Worm (Caenorhabditis elegans) whole organism, L2 larva: ENCODE results near the gene ZK355.2.
A peak's percentile ranks its signal among the peaks of the same experiment; 100 is the strongest.

Source experiments
- C34F6.9 ChIP-seq: fragments of 150-350 bp; optimal IDR thresholded peaks from 2 replicates; lab custom pipeline; 2014; ENCODE audit warnings: missing biosample characterization, missing genetic modification characterization
- F13H6.1 ChIP-seq: sonication (generic microtip); optimal IDR thresholded peaks from 2 replicates; lab custom pipeline; 2016; ENCODE audit warnings: missing genetic modification characterization, missing compliant biosample characterization
- R02D3.7 ChIP-seq: fragments of 150-350 bp; optimal IDR thresholded peaks from 2 replicates; lab custom pipeline; 2014; ENCODE audit warnings: missing biosample characterization, missing genetic modification characterization
- Y55F3AM.14 ChIP-seq: fragments of 200-800 bp; sonication (Bioruptor generic); optimal IDR thresholded peaks from 2 replicates; lab custom pipeline; 2018; ENCODE audit warnings: mild to moderate bottlenecking, missing genetic modification characterization, missing compliant biosample characterization
- ZK546.5 ChIP-seq: sonication (generic microtip); optimal IDR thresholded peaks from 2 replicates; lab custom pipeline; 2017; ENCODE audit warnings: missing biosample characterization, missing genetic modification characterization
- ama-1 ChIP-seq: fragments of 150-350 bp; optimal IDR thresholded peaks from 2 replicates; lab custom pipeline; 2018; ENCODE audit warnings: inconsistent platforms
- blmp-1 ChIP-seq: sonication (generic microtip); optimal IDR thresholded peaks from 2 replicates; lab custom pipeline; 2017; ENCODE audit warnings: missing genetic modification characterization, mild to moderate bottlenecking, missing compliant biosample characterization, antibody characterized with exemption, moderate library complexity; ENCODE audit not compliant: insufficient read depth
- ceh-82 ChIP-seq: fragments of 150-350 bp; optimal IDR thresholded peaks from 2 replicates; lab custom pipeline; 2014; ENCODE audit warnings: missing biosample characterization, missing genetic modification characterization
- crh-2 ChIP-seq: sonication (generic microtip); optimal IDR thresholded peaks from 2 replicates; lab custom pipeline; 2017; ENCODE audit warnings: missing biosample characterization, missing genetic modification characterization
- egl-27 ChIP-seq: sonication (generic microtip); optimal IDR thresholded peaks from 3 replicates; lab custom pipeline; 2017; ENCODE audit warnings: missing biosample characterization, missing genetic modification reagents, missing genetic modification characterization
- elt-1 ChIP-seq: fragments of 150-350 bp; optimal IDR thresholded peaks from 2 replicates; lab custom pipeline; 2014; ENCODE audit warnings: missing biosample characterization, missing genetic modification characterization
- gmeb-1 ChIP-seq: fragments of 150-350 bp; optimal IDR thresholded peaks from 2 replicates; lab custom pipeline; 2014; ENCODE audit warnings: missing biosample characterization, missing genetic modification characterization
- lin-11 ChIP-seq: fragments of 150-350 bp; sonication (generic microtip); optimal IDR thresholded peaks from 2 replicates; lab custom pipeline; 2014; ENCODE audit warnings: missing biosample characterization, missing genetic modification characterization, inconsistent platforms, mixed read lengths
- lin-13 ChIP-seq: fragments of 150-350 bp; optimal IDR thresholded peaks from 2 replicates; lab custom pipeline; 2014; ENCODE audit warnings: missing biosample characterization, missing genetic modification reagents, missing genetic modification characterization
- lin-39 ChIP-seq: fragments of 150-350 bp; optimal IDR thresholded peaks from 2 replicates; lab custom pipeline; 2014; ENCODE audit warnings: missing biosample characterization, missing genetic modification reagents, missing genetic modification characterization
- lsy-2 ChIP-seq, 2 experiments: fragments of 150-350 bp in 1 of 2; sonication (generic microtip) in 1 of 2; optimal IDR thresholded peaks; 2 replicates each; lab custom pipeline; 2014 to 2017; ENCODE audit warnings: missing biosample characterization in 2 of 2, missing genetic modification characterization in 2 of 2
- mab-5 ChIP-seq: fragments of 150-350 bp; optimal IDR thresholded peaks from 2 replicates; lab custom pipeline; 2014; ENCODE audit warnings: missing biosample characterization, missing genetic modification characterization
- mbf-1 ChIP-seq: sonication (generic microtip); optimal IDR thresholded peaks from 2 replicates; lab custom pipeline; 2017; ENCODE audit warnings: missing biosample characterization, missing genetic modification characterization
- mdl-1 ChIP-seq, 2 experiments: fragments of 150-350 bp in 1 of 2; sonication (generic microtip) in 1 of 2; optimal IDR thresholded peaks; 2 replicates each; lab custom pipeline; 2017; ENCODE audit warnings: missing biosample characterization in 2 of 2, missing genetic modification characterization in 2 of 2
- nhr-11 ChIP-seq: fragments of 150-350 bp; optimal IDR thresholded peaks from 2 replicates; lab custom pipeline; 2014; ENCODE audit warnings: missing biosample characterization, missing genetic modification characterization
- nhr-12 ChIP-seq: fragments of 150-350 bp; optimal IDR thresholded peaks from 2 replicates; lab custom pipeline; 2014; ENCODE audit warnings: missing biosample characterization, missing genetic modification characterization
- nhr-21 ChIP-seq: fragments of 150-350 bp; optimal IDR thresholded peaks from 2 replicates; lab custom pipeline; 2014; ENCODE audit warnings: missing biosample characterization, missing genetic modification characterization
- nhr-23 ChIP-seq: fragments of 150-350 bp; optimal IDR thresholded peaks from 2 replicates; lab custom pipeline; 2014; ENCODE audit warnings: missing biosample characterization, missing genetic modification reagents, missing genetic modification characterization
- nhr-77 ChIP-seq: fragments of 150-350 bp; optimal IDR thresholded peaks from 2 replicates; lab custom pipeline; 2014; ENCODE audit warnings: missing biosample characterization, missing genetic modification characterization
- peb-1 ChIP-seq: fragments of 150-350 bp; optimal IDR thresholded peaks from 2 replicates; lab custom pipeline; 2014; ENCODE audit warnings: missing biosample characterization, missing genetic modification characterization
- skn-1 ChIP-seq: sonication (generic microtip); optimal IDR thresholded peaks from 2 replicates; lab custom pipeline; 2017; ENCODE audit warnings: missing biosample characterization, missing genetic modification characterization
- sma-3 ChIP-seq: sonication (generic microtip); optimal IDR thresholded peaks from 2 replicates; lab custom pipeline; 2016; ENCODE audit warnings: missing genetic modification reagents, missing genetic modification characterization, missing compliant biosample characterization
- sma-9 ChIP-seq, 2 experiments: fragments of 150-350 bp in 1 of 2; sonication (generic microtip) in 1 of 2; optimal IDR thresholded peaks; 2 replicates each; lab custom pipeline; 2014 to 2016; ENCODE audit warnings: missing genetic modification characterization in 2 of 2, mild to moderate bottlenecking in 1 of 2, missing biosample characterization in 1 of 2, missing compliant biosample characterization in 1 of 2, missing genetic modification reagents in 1 of 2, moderate library complexity in 1 of 2
- snpc-4 ChIP-seq: fragments of 150-350 bp; optimal IDR thresholded peaks from 2 replicates; lab custom pipeline; 2014; ENCODE audit warnings: missing biosample characterization, missing genetic modification characterization
- unc-55 ChIP-seq: fragments of 150-350 bp; sonication (generic microtip); optimal IDR thresholded peaks from 3 replicates; lab custom pipeline; 2014; ENCODE audit warnings: missing biosample characterization, missing genetic modification reagents, missing genetic modification characterization
- zag-1 ChIP-seq: fragments of 150-350 bp; optimal IDR thresholded peaks from 2 replicates; lab custom pipeline; 2014; ENCODE audit warnings: missing biosample characterization, missing genetic modification characterization
- ztf-11 ChIP-seq: sonication (generic microtip); optimal IDR thresholded peaks from 2 replicates; lab custom pipeline; 2017; ENCODE audit warnings: missing biosample characterization, missing genetic modification characterization
- ztf-4 ChIP-seq: fragments of 150-350 bp; optimal IDR thresholded peaks from 2 replicates; lab custom pipeline; 2014; ENCODE audit warnings: missing biosample characterization, missing genetic modification characterization

The ZK355.2 gene

DNA sequence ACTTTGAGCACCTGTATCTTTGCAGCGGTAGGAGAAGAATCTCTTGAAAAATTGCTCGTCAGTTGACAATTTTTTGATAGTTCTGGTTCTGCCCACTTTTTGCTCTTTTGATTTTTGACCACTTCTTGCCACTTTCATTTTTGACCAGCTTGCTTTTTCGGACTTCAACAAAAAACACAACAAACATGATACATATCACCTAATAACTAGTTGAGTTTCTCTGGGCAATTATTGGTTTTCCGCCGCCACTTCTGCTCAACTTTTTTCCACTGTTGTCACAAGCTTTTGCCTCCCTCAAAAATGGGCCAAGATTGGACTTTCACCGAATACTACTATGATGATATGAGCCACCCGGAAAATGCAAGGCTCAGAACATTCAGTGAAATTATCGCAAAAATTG lies 34.6 kb downstream of the ZK355.2 start, which contains the start of gene srw-60:
Gene srw-60, plus strand, starts transcription at position 301 of the 400 bp plus-strand sequence.
- TF ChIP-seq lsy-2 (tag; optimal IDR thresholded peaks at IDR 0.05; lab: Kevin White, UChicago): no peak
- TF ChIP-seq peb-1 (tag; lab: Kevin White, UChicago): no peak
- TF ChIP-seq egl-27: no peak
- no peak for TF ChIP-seq nhr-21 (tag; lab: Kevin White, UChicago)
- TF ChIP-seq, all 48 proteins: peak for 0

- TF ChIP-seq mab-5 (tag; lab: Kevin White, UChicago) (peak; percentile 31), ZK546.5 (tag; lab: Kevin White, UChicago) (no peak), zag-1 (tag; lab: Kevin White, UChicago) (peak; percentile 81), sma-9 (GFP tag; optimal IDR thresholded peaks at IDR 0.05; lab: Kevin White, UChicago) (peak; percentile 79), sma-9 (tag; optimal IDR thresholded peaks at IDR 0.05; lab: Kevin White, UChicago) (no peak), mdl-1 (tag; optimal IDR thresholded peaks at IDR 0.05; lab: Kevin White, UChicago) (peak; percentile 97 to 98), mbf-1 (tag; lab: Kevin White, UChicago) (no peak), nhr-23 (tag; lab: Kevin White, UChicago) (no peak), nhr-77 (tag; lab: Kevin White, UChicago) (no peak), Y55F3AM.14 (GFP tag; lab: Kevin White, UChicago) (peak; percentile 46), F13H6.1 (tag; lab: Kevin White, UChicago) (peak; percentile 57), gmeb-1 (tag; lab: Kevin White, UChicago) (no peak), lin-11 (tag; lab: Kevin White, UChicago) (peak; percentile 7), lsy-2 (tag; optimal IDR thresholded peaks at IDR 0.05; lab: Kevin White, UChicago) (no peak), C34F6.9 (tag; lab: Kevin White, UChicago) (peak; percentile 41), crh-2 (tag; lab: Kevin White, UChicago) (peak; percentile 40), nhr-11 (tag; lab: Kevin White, UChicago) (no peak), blmp-1 (tag; lab: Kevin White, UChicago) (no peak), unc-55 (GFP tag; lab: Kevin White, UChicago) (peak; percentile 47)
These were observed 38.9 kb downstream of the ZK355.2 start for ce11 chrII:2962531-2963164.

ce11 chrII:2963619-2964018 lies 39.9 kb downstream of the ZK355.2 start:
- TF ChIP-seq ceh-82 (tag; lab: Kevin White, UChicago) (no peak), egl-27 (no peak), lin-39 (tag; lab: Kevin White, UChicago) (no peak), sma-9 (GFP tag; optimal IDR thresholded peaks at IDR 0.05; lab: Kevin White, UChicago) (no peak), sma-9 (tag; optimal IDR thresholded peaks at IDR 0.05; lab: Kevin White, UChicago) (no peak), nhr-11 (tag; lab: Kevin White, UChicago) (no peak), lin-13 (no peak), R02D3.7 (tag; lab: Kevin White, UChicago) (no peak), ztf-11 (no peak), unc-55 (GFP tag; lab: Kevin White, UChicago) (no peak), nhr-12 (tag; lab: Kevin White, UChicago) (no peak), snpc-4 (tag; lab: Kevin White, UChicago) (no peak), sma-3 (GFP tag; lab: Kevin White, UChicago) (no peak), lin-11 (tag; lab: Kevin White, UChicago) (no peak), ztf-4 (tag; lab: Kevin White, UChicago) (no peak), mdl-1 (tag; optimal IDR thresholded peaks at IDR 0.05; lab: Kevin White, UChicago) (no peak), lsy-2 (tag; optimal IDR thresholded peaks at IDR 0.05; lab: Kevin White, UChicago) (no peak), ama-1 (no peak), elt-1 (tag; lab: Kevin White, UChicago) (no peak), skn-1 (tag; lab: Kevin White, UChicago) (no peak)

ce11 chrII:2965215-2965998 lies 41.7 kb downstream of the ZK355.2 start:
- TF ChIP-seq elt-1 (tag; lab: Kevin White, UChicago): no peak
